Worm (Caenorhabditis elegans) whole organism, L4/young adult: Measurements from ENCODE around the gene K11E4.1.

Source experiments
- W03F9.2 ChIP-seq: fragments of 150-350 bp; optimal IDR thresholded peaks from 2 replicates; lab custom pipeline; 2014; ENCODE audit warnings: missing biosample characterization, missing genetic modification characterization
- dao-5 ChIP-seq: sonication (generic microtip); optimal IDR thresholded peaks from 2 replicates; lab custom pipeline; 2016; ENCODE audit warnings: missing genotype, missing genetic modification characterization, moderate library complexity, missing compliant biosample characterization
- him-1 ChIP-seq: sonication (generic microtip); optimal IDR thresholded peaks from 2 replicates; lab custom pipeline; 2016; ENCODE audit warnings: missing genotype, missing genetic modification reagents, missing genetic modification characterization, missing compliant biosample characterization

- no peak for TF ChIP-seq him-1 (tag; lab: Kevin White, UChicago)
- no peak for TF ChIP-seq W03F9.2 (tag; lab: Kevin White, UChicago)
- no peak for TF ChIP-seq dao-5 (tag; lab: Kevin White, UChicago)
Observed at ce11 chrX:13747997-13748396, 34.0 kb downstream of the K11E4.1 start.
